Fruit fly (Drosophila melanogaster): ENCODE data around the gene CG13318.
A peak's percentile ranks its signal among the peaks of the same experiment; 100 is the strongest.

DNA sequence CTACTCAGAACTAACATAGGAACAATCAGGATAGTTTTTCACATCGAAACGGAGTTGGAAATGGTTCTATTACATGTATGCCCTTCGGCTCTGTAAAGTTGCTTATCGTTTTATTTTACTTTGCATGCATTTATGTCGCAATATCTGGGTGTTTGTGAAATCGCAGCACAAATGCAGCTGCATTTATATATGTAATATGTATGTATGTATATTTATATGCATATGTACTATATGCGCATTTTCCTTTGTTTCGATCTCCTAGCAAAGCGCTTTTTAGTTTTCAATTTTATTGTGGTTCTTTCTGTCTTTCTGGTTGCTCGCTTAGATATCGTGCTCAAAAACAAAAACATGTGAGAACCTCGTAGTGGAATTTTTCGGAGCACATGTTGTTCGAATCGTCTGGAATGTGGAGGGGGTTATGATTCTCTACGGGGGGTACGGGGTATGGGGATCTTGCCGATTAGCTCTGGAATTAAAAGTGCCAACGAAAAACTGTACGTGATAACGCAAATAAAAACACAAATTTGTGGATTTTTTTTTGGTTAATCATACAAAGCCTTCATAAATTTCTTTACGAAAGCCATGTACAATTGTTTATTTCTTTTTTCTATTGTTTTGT lies 41.6 kb upstream of the CG13318 start:
- no peak for TF ChIP-seq pan (optimal IDR thresholded peaks at IDR 0.05)
- no peak for TF ChIP-seq pan (GFP tag; optimal IDR thresholded peaks at IDR 0.05 in 1 of 2, IDR thresholded peaks at IDR 0.05 in 1 of 2)
- TF ChIP-seq disco-r (GFP tag; optimal IDR thresholded peaks at IDR 0.05), result no peak
- no peak for TF ChIP-seq CG2120 (GFP tag; optimal IDR thresholded peaks at IDR 0.05)
- TF ChIP-seq gro (GFP tag; optimal IDR thresholded peaks at IDR 0.05), result no peak
- TF ChIP-seq CG14050 (GFP tag; IDR thresholded peaks at IDR 0.05), result no peak
- no peak for TF ChIP-seq ham (GFP tag; IDR thresholded peaks at IDR 0.05)
- peak; percentile 7; the same call in 1 of the 2 replicates for TF ChIP-seq Rfx (GFP tag; IDR thresholded peaks at IDR 0.05)
- no peak for TF ChIP-seq tio (GFP tag; optimal IDR thresholded peaks at IDR 0.05)
- TF ChIP-seq run (tag; optimal IDR thresholded peaks at IDR 0.05), result no peak
- no peak for TF ChIP-seq Sox102F (GFP tag; optimal IDR thresholded peaks at IDR 0.05)

Measured in whole organism, embryonic.